Worm (Caenorhabditis elegans): ENCODE measurements around the gene txt-2.

DNA sequence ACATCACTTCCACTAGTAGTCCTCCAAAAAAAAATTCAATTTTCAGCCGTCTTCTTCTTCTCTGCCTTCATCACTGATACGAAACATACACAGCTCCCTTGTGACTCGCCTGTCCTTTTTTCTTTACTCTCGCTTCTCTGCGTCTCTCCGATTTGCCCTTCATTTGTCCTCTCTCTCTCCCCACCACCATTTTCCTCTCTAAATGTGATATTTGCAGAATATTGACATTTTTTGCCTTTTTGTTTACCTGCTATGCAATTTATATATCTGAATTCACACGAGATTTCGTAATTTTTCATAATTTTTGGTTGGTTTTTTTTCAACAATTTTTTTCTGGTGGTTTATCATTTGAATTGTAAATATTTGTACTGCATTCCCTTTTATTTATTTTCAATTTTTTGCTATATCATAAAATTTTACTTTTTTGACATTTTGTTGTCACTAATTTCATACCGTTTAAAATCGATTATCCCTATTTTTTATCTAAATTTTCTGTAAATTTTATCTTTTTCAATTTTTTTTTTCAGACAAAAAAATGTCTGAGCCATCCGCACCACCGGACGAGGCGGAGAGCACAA, 36.4 kb downstream of the txt-2 start, which contains the start of gene lec-12:
- TF ChIP-seq ztf-23 (GFP tag; IDR thresholded peaks at IDR 0.05) (no peak), klf-2 (GFP tag; conservative IDR thresholded peaks at IDR 0.05) (no peak), cog-1 (tag; optimal IDR thresholded peaks at IDR 0.05) (no peak)

All from whole organism, midembryonic.